Worm (Caenorhabditis elegans) whole organism, young adult: ENCODE measurements around the gene ZK666.15.
A peak's percentile ranks its signal among the peaks of the same experiment; 100 is the strongest.

Experiments
- F37B4.10 ChIP-seq: fragments of 200-800 bp; sonication (Bioruptor generic); IDR thresholded peaks from 2 replicates; pipeline ENCODE4 v1.3.6; 2022; ENCODE audit warnings: missing genetic modification characterization, missing compliant biosample characterization
- F52B5.7 ChIP-seq: sonication (generic microtip); optimal IDR thresholded peaks from 2 replicates; lab custom pipeline; 2016; ENCODE audit warnings: mild to moderate bottlenecking, missing genetic modification characterization, missing compliant biosample characterization
- F55B11.4 ChIP-seq: sonication (generic microtip); optimal IDR thresholded peaks from 2 replicates; lab custom pipeline; 2016; ENCODE audit warnings: missing compliant biosample characterization, missing genetic modification characterization, borderline replicate concordance; ENCODE audit not compliant: insufficient read depth
- K12H6.12 ChIP-seq: fragments of 200-800 bp; sonication (Bioruptor generic); optimal IDR thresholded peaks from 2 replicates; lab custom pipeline; 2018; ENCODE audit warnings: mild to moderate bottlenecking, missing genetic modification characterization, missing compliant biosample characterization
- T07F8.4 ChIP-seq: sonication (generic microtip); optimal IDR thresholded peaks from 2 replicates; lab custom pipeline; 2016; ENCODE audit warnings: mild to moderate bottlenecking, missing genetic modification characterization, moderate library complexity, missing compliant biosample characterization
- ets-4 ChIP-seq: fragments of 200-800 bp; sonication (Bioruptor generic); optimal IDR thresholded peaks from 2 replicates; lab custom pipeline; 2018; ENCODE audit warnings: mild to moderate bottlenecking, missing genetic modification characterization, missing compliant biosample characterization
- hmg-1.2 ChIP-seq: fragments of 200-800 bp; sonication (Bioruptor generic); IDR thresholded peaks from 2 replicates; pipeline ENCODE4 v1.3.6; 2022; ENCODE audit warnings: missing genetic modification reagents, missing genetic modification characterization, missing compliant biosample characterization
- mes-4 ChIP-seq: sonication (generic microtip); optimal IDR thresholded peaks from 2 replicates; lab custom pipeline; 2016; ENCODE audit warnings: missing genotype, missing genetic modification characterization, missing compliant biosample characterization
- nfya-1 ChIP-seq: sonication (generic microtip); optimal IDR thresholded peaks from 2 replicates; lab custom pipeline; 2017; ENCODE audit warnings: antibody characterized with exemption, missing compliant biosample characterization, missing genetic modification characterization, borderline replicate concordance; ENCODE audit not compliant: insufficient read depth
- pha-4 ChIP-seq: fragments of 150-350 bp; sonication (generic microtip); optimal IDR thresholded peaks from 2 replicates; lab custom pipeline; 2014; ENCODE audit warnings: missing biosample characterization, missing genetic modification reagents, missing genetic modification characterization
- repo-1 ChIP-seq: sonication (generic microtip); optimal IDR thresholded peaks from 2 replicates; lab custom pipeline; 2017; ENCODE audit warnings: mild to moderate bottlenecking, missing genetic modification characterization, missing compliant biosample characterization
- snpc-3.4 ChIP-seq: sonication (generic microtip); optimal IDR thresholded peaks from 2 replicates; lab custom pipeline; 2017; ENCODE audit warnings: missing genetic modification characterization, mild to moderate bottlenecking, missing compliant biosample characterization, antibody characterized with exemption, moderate library complexity, missing genotype, missing genetic modification reagents
- tlf-1 ChIP-seq: fragments of 200-800 bp; sonication (Bioruptor generic); optimal IDR thresholded peaks from 2 replicates; lab custom pipeline; 2018; ENCODE audit warnings: mild to moderate bottlenecking, missing genetic modification characterization, missing compliant biosample characterization

DNA sequence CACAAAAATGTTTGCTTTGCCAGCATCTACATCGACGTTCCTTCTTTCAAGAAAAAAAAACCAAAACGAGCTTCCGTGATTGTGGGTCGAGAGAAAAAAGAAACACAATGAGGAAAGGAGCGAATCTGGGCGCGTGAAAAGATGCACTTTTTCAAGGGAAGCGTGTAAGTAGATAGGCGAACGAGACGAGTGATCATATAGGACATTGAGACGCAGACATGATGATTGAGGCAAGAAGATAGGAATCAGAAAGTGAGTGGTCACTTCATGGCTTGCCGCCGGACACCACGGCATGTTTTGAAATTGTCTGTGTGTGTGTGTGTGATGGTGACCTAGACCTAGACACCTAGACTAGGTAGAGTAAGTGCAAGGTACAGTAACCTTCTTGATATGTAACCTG is 14.7 kb downstream of the ZK666.15 start:
- no peak for TF ChIP-seq K12H6.12 (tag; lab: Kevin White, UChicago)
- no peak for TF ChIP-seq mes-4
- TF ChIP-seq snpc-3.4 (tag; lab: Kevin White, UChicago): no peak
- TF ChIP-seq F55B11.4 (tag; lab: Kevin White, UChicago): no peak
- no peak for TF ChIP-seq F37B4.10 (GFP tag; lab: Robert Waterston, UW)
- TF ChIP-seq tlf-1 (GFP tag; lab: Kevin White, UChicago): no peak
- peak; percentile 68; the same call in 1 of the 2 replicates for TF ChIP-seq hmg-1.2 (GFP tag; lab: Robert Waterston, UW)
- no peak for TF ChIP-seq pha-4 (tag; lab: Kevin White, UChicago)
- no peak for TF ChIP-seq ets-4 (GFP tag; lab: Kevin White, UChicago)
- TF ChIP-seq repo-1 (tag; lab: Kevin White, UChicago): no peak
- TF ChIP-seq T07F8.4 (tag; lab: Kevin White, UChicago): no peak
- TF ChIP-seq F52B5.7 (tag; lab: Kevin White, UChicago): no peak
- no peak for TF ChIP-seq nfya-1 (tag; lab: Kevin White, UChicago)
